Worm (Caenorhabditis elegans) whole organism, L4 larva: ENCODE measurements around the gene jnk-1.

Source experiments
- fos-1 ChIP-seq: fragments of 150-350 bp; optimal IDR thresholded peaks from 2 replicates; lab custom pipeline; 2014; ENCODE audit warnings: missing biosample characterization, missing genetic modification characterization
- hlh-30 ChIP-seq: sonication (generic microtip); optimal IDR thresholded peaks from 2 replicates; lab custom pipeline; 2017; ENCODE audit warnings: antibody characterized with exemption, mild to moderate bottlenecking, missing genetic modification characterization, missing compliant biosample characterization; ENCODE audit not compliant: insufficient read depth
- lin-13 ChIP-seq: fragments of 150-350 bp; optimal IDR thresholded peaks from 2 replicates; lab custom pipeline; 2014; ENCODE audit warnings: missing biosample characterization, missing genetic modification reagents, missing genetic modification characterization
- lin-39 ChIP-seq: fragments of 150-350 bp; optimal IDR thresholded peaks from 2 replicates; lab custom pipeline; 2014; ENCODE audit warnings: missing biosample characterization, missing genetic modification reagents, missing genetic modification characterization
- nhr-237 ChIP-seq: sonication (generic microtip); optimal IDR thresholded peaks from 2 replicates; lab custom pipeline; 2017; ENCODE audit warnings: missing biosample characterization, missing genetic modification characterization
- nhr-42 ChIP-seq: fragments of 200-800 bp; sonication (Bioruptor generic); IDR thresholded peaks from 2 replicates; pipeline ENCODE4 v1.3.6; 2022; ENCODE audit warnings: missing genetic modification characterization, missing compliant biosample characterization

- peak; percentile 92 for TF ChIP-seq hlh-30 (tag; lab: Kevin White, UChicago)
- no peak for TF ChIP-seq fos-1 (tag; lab: Kevin White, UChicago)
- peak; percentile 65 for TF ChIP-seq lin-13
- no peak for TF ChIP-seq lin-39 (tag; lab: Kevin White, UChicago)
- TF ChIP-seq nhr-237 (tag; lab: Kevin White, UChicago) = no peak
- TF ChIP-seq nhr-42 (GFP tag; lab: Robert Waterston, UW) = peak; percentile 33; the same call in 1 of the 2 replicates
These were observed 38.1 kb upstream of the jnk-1 start, which contains the start of gene ruvb-2 for ce11 chrIV:6919318-6919717.
